Worm (Caenorhabditis elegans): Measurements from ENCODE around the gene F23B12.4.

The F23B12.4 gene

ce11 chrV:14468196-14468874, 27.4 kb downstream of the F23B12.4 start, which contains the start of gene srz-97 (continued):
- TF ChIP-seq lin-38 (GFP tag; IDR thresholded peaks at IDR 0.05), result no peak
- 0 out of 2 replicates have a peak, but pooled peaks have one; percentile 26 for TF ChIP-seq arid-1 (GFP tag; conservative IDR thresholded peaks at IDR 0.05)
- no peak for TF ChIP-seq zag-1 (tag; optimal IDR thresholded peaks at IDR 0.05)
- no peak for TF ChIP-seq nhr-6 (tag; optimal IDR thresholded peaks at IDR 0.05)
- TF ChIP-seq F49E8.2 (tag; optimal IDR thresholded peaks at IDR 0.05; ENCODE audit: borderline replicate concordance), result peak; percentile 65
- no peak for TF ChIP-seq spr-3 (GFP tag; optimal IDR thresholded peaks at IDR 0.05)
- TF ChIP-seq ceh-28 (tag; optimal IDR thresholded peaks at IDR 0.05), result no peak
- no peak for TF ChIP-seq egl-27 (tag; optimal IDR thresholded peaks at IDR 0.05)
- TF ChIP-seq F26F4.8 (GFP tag; conservative IDR thresholded peaks at IDR 0.05), result no peak
- peak; percentile 61; the same call in 1 of the 2 replicates for TF ChIP-seq php-3 (GFP tag; IDR thresholded peaks at IDR 0.05)
- TF ChIP-seq ZK546.5 (tag; optimal IDR thresholded peaks at IDR 0.05), result no peak
- TF ChIP-seq egl-43 (GFP tag; IDR thresholded peaks at IDR 0.05), result peak; percentile 77
- TF ChIP-seq mdt-29 (GFP tag; IDR thresholded peaks at IDR 0.05), result no peak
- TF ChIP-seq nhr-10 (tag; optimal IDR thresholded peaks at IDR 0.05), result no peak
- TF ChIP-seq ceh-62 (tag; optimal IDR thresholded peaks at IDR 0.05), result no peak
- no peak for TF ChIP-seq ces-1 (GFP tag; optimal IDR thresholded peaks at IDR 0.05)
- TF ChIP-seq snpc-1.2 (GFP tag; IDR thresholded peaks at IDR 0.05), result peak; percentile 85
- TF ChIP-seq dpl-1 (GFP tag; optimal IDR thresholded peaks at IDR 0.05), result no peak
- 0 out of 2 replicates have a peak, but pooled peaks have one; percentile 17 for TF ChIP-seq ZK337.2 (GFP tag; IDR thresholded peaks at IDR 0.05)
- TF ChIP-seq lin-39 (tag; optimal IDR thresholded peaks at IDR 0.05), result no peak
- peak; percentile 49 to 67 for TF ChIP-seq daf-16 (GFP tag; optimal IDR thresholded peaks at IDR 0.05)
- peak; percentile 69 for TF ChIP-seq daf-16 (tag; optimal IDR thresholded peaks at IDR 0.05)
- no peak for TF ChIP-seq attf-4 (tag; optimal IDR thresholded peaks at IDR 0.05)
- no peak for TF ChIP-seq nhr-11 (tag; optimal IDR thresholded peaks at IDR 0.05)
- no peak for TF ChIP-seq Y75B8A.6 (GFP tag; IDR thresholded peaks at IDR 0.05)
- peak; percentile 63; the same call in 1 of the 2 replicates for TF ChIP-seq nhr-42 (GFP tag; IDR thresholded peaks at IDR 0.05)
- TF ChIP-seq nhr-48 (tag; optimal IDR thresholded peaks at IDR 0.05), result peak; percentile 56
- peak; percentile 40 for TF ChIP-seq dve-1 (tag; optimal IDR thresholded peaks at IDR 0.05; ENCODE audit: insufficient read depth)
- no peak for TF ChIP-seq madf-9 (GFP tag; conservative IDR thresholded peaks at IDR 0.05)
- TF ChIP-seq Y48G9A.11 (GFP tag; IDR thresholded peaks at IDR 0.05), result no peak
- no peak for TF ChIP-seq mdl-1 (tag; optimal IDR thresholded peaks at IDR 0.05)
- no peak for TF ChIP-seq F37D6.2 (tag; optimal IDR thresholded peaks at IDR 0.05)
- TF ChIP-seq nhr-77 (tag; optimal IDR thresholded peaks at IDR 0.05), result no peak
- TF ChIP-seq mes-2 (tag; optimal IDR thresholded peaks at IDR 0.05; ENCODE audit: poor library complexity, severe bottlenecking), result peak; percentile 75
- no peak for TF ChIP-seq nhr-41 (GFP tag; IDR thresholded peaks at IDR 0.05)
- TF ChIP-seq daf-12 (tag; optimal IDR thresholded peaks at IDR 0.05), result no peak
- 0 out of 2 replicates have a peak, but pooled peaks have one; percentile 29 for TF ChIP-seq daf-19 (GFP tag; conservative IDR thresholded peaks at IDR 0.05)
- TF ChIP-seq F44E2.7 (GFP tag; IDR thresholded peaks at IDR 0.05), result no peak
- peak; percentile 37 for TF ChIP-seq dmd-6 (GFP tag; IDR thresholded peaks at IDR 0.05)
- no peak for TF ChIP-seq skn-1 (tag; optimal IDR thresholded peaks at IDR 0.05)
- TF ChIP-seq mep-1 (tag; optimal IDR thresholded peaks at IDR 0.05), result no peak
- TF ChIP-seq cey-2 (tag; optimal IDR thresholded peaks at IDR 0.05; ENCODE audit: borderline replicate concordance, insufficient read depth), result no peak
- TF ChIP-seq mxl-2 (GFP tag; conservative IDR thresholded peaks at IDR 0.05), result no peak
- no peak for TF ChIP-seq unc-39 (tag; optimal IDR thresholded peaks at IDR 0.05)
- TF ChIP-seq nhr-28 (tag; optimal IDR thresholded peaks at IDR 0.05), result no peak
- no peak for TF ChIP-seq tag-97 (GFP tag; IDR thresholded peaks at IDR 0.05)
- TF ChIP-seq lin-1 (GFP tag; IDR thresholded peaks at IDR 0.05), result peak; percentile 68; the same call in 1 of the 2 replicates
- peak; percentile 21 for TF ChIP-seq nhr-25 (tag; optimal IDR thresholded peaks at IDR 0.05; ENCODE audit: borderline replicate concordance, insufficient read depth)
- peak; percentile 80 for TF ChIP-seq nhr-102 (tag; optimal IDR thresholded peaks at IDR 0.05)
- no peak for TF ChIP-seq nhr-111 (GFP tag; optimal IDR thresholded peaks at IDR 0.05)
